Fruit fly (Drosophila melanogaster) whole organism, embryonic: ENCODE measurements around the gene Lcp65Ac.

Experiments
- Adf1 ChIP-seq: fragments of 200-800 bp; sonication (Bioruptor generic); IDR thresholded peaks from 2 replicates; pipeline ENCODE4 v1.3.6; 2022; ENCODE audit warnings: missing biosample characterization, missing genetic modification characterization
- CG10543 ChIP-seq: fragments of 200-800 bp; sonication (Bioruptor generic); optimal IDR thresholded peaks from 3 replicates; lab custom pipeline; 2017; ENCODE audit warnings: missing biosample characterization, mild to moderate bottlenecking, missing genetic modification characterization, moderate library complexity
- CG10565 ChIP-seq: fragments of 200-800 bp; sonication (Bioruptor generic); optimal IDR thresholded peaks from 3 replicates; lab custom pipeline; 2016; ENCODE audit warnings: missing biosample characterization, mild to moderate bottlenecking, missing genetic modification characterization
- CG10959 ChIP-seq: fragments of 200-800 bp; sonication (Bioruptor generic); IDR thresholded peaks from 2 replicates; pipeline ENCODE4 v1.3.6; 2022; ENCODE audit warnings: missing biosample characterization, missing genetic modification characterization
- CG12236 ChIP-seq: fragments of 200-800 bp; sonication (Bioruptor generic); optimal IDR thresholded peaks from 2 replicates; lab custom pipeline; 2016; ENCODE audit warnings: missing biosample characterization, missing genetic modification characterization
- CG12744 ChIP-seq: fragments of 200-800 bp; sonication (Bioruptor generic); optimal IDR thresholded peaks from 2 replicates; lab custom pipeline; 2016; ENCODE audit warnings: missing biosample characterization, missing genetic modification characterization
- CG13123 ChIP-seq: fragments of 200-800 bp; sonication (Bioruptor generic); optimal IDR thresholded peaks from 2 replicates; lab custom pipeline; 2016; ENCODE audit warnings: missing biosample characterization, missing genetic modification characterization
- CG13296 ChIP-seq: fragments of 200-800 bp; sonication (Bioruptor generic); optimal IDR thresholded peaks from 3 replicates; lab custom pipeline; 2018; ENCODE audit warnings: missing biosample characterization, mild to moderate bottlenecking, missing genetic modification characterization
- CG14965 ChIP-seq: fragments of 200-800 bp; sonication (Bioruptor generic); optimal IDR thresholded peaks from 2 replicates; lab custom pipeline; 2016; ENCODE audit warnings: missing biosample characterization, missing genetic modification characterization, borderline replicate concordance
- CG15601 ChIP-seq: fragments of 200-800 bp; sonication (Bioruptor generic); optimal IDR thresholded peaks from 3 replicates; lab custom pipeline; 2019; ENCODE audit warnings: missing biosample characterization, mild to moderate bottlenecking, missing genetic modification characterization, moderate library complexity
- CG16815 ChIP-seq: fragments of 200-800 bp; sonication (Bioruptor generic); optimal IDR thresholded peaks from 3 replicates; lab custom pipeline; 2017; ENCODE audit warnings: missing biosample characterization, mild to moderate bottlenecking, missing genetic modification characterization
- CG2678 ChIP-seq: fragments of 200-800 bp; sonication (Bioruptor generic); optimal IDR thresholded peaks from 3 replicates; lab custom pipeline; 2019; ENCODE audit warnings: missing biosample characterization, mild to moderate bottlenecking, missing genetic modification characterization, moderate library complexity
- CG31224 ChIP-seq: fragments of 200-800 bp; sonication (Bioruptor generic); IDR thresholded peaks from 2 replicates; pipeline ENCODE4 v1.3.6; 2022; ENCODE audit warnings: missing biosample characterization, missing genetic modification characterization
- CG31365 ChIP-seq: fragments of 200-800 bp; sonication (Bioruptor generic); optimal IDR thresholded peaks from 2 replicates; lab custom pipeline; 2018; ENCODE audit warnings: missing biosample characterization, mild to moderate bottlenecking, missing genetic modification characterization
- CG33213 ChIP-seq: fragments of 200-800 bp; sonication (Bioruptor generic); optimal IDR thresholded peaks from 3 replicates; lab custom pipeline; 2016; ENCODE audit warnings: missing biosample characterization, missing genetic modification characterization
- CG3995 ChIP-seq: fragments of 200-800 bp; sonication (Bioruptor generic); optimal IDR thresholded peaks from 3 replicates; lab custom pipeline; 2016; ENCODE audit warnings: missing biosample characterization, missing genetic modification characterization
- CG4424 ChIP-seq: fragments of 200-800 bp; sonication (Bioruptor generic); optimal IDR thresholded peaks from 3 replicates; lab custom pipeline; 2016; ENCODE audit warnings: missing biosample characterization, missing genetic modification characterization
- CG4617 ChIP-seq: fragments of 200-800 bp; sonication (Bioruptor generic); optimal IDR thresholded peaks from 3 replicates; lab custom pipeline; 2016; ENCODE audit warnings: missing biosample characterization, missing genetic modification characterization, borderline replicate concordance
- CG4730 ChIP-seq: fragments of 200-800 bp; sonication (Bioruptor generic); IDR thresholded peaks from 2 replicates; pipeline ENCODE4 v1.3.6; 2022; ENCODE audit warnings: missing biosample characterization, missing genetic modification characterization
- CG7271 ChIP-seq: fragments of 200-800 bp; sonication (Bioruptor generic); optimal IDR thresholded peaks from 2 replicates; lab custom pipeline; 2018; ENCODE audit warnings: missing biosample characterization, mild to moderate bottlenecking, missing genetic modification characterization, moderate library complexity
- CG9437 ChIP-seq: fragments of 200-800 bp; sonication (Bioruptor generic); optimal IDR thresholded peaks from 2 replicates; lab custom pipeline; 2018; ENCODE audit warnings: missing biosample characterization, mild to moderate bottlenecking, missing genetic modification characterization
- CG9727 ChIP-seq: fragments of 200-800 bp; sonication (Bioruptor generic); optimal IDR thresholded peaks from 3 replicates; lab custom pipeline; 2017; ENCODE audit warnings: missing biosample characterization, mild to moderate bottlenecking, missing genetic modification characterization
- CG9817 ChIP-seq: fragments of 200-800 bp; sonication (Bioruptor generic); optimal IDR thresholded peaks from 2 replicates; lab custom pipeline; 2018; ENCODE audit warnings: missing biosample characterization, mild to moderate bottlenecking, missing genetic modification characterization, moderate library complexity
- CG9876 ChIP-seq: fragments of 200-800 bp; sonication (Bioruptor generic); optimal IDR thresholded peaks from 2 replicates; lab custom pipeline; 2016; ENCODE audit warnings: missing biosample characterization, missing genetic modification characterization
- Ets97D ChIP-seq: fragments of 200-800 bp; sonication (Bioruptor generic); optimal IDR thresholded peaks from 3 replicates; lab custom pipeline; 2016; ENCODE audit warnings: missing biosample characterization, missing genetic modification characterization
- HLH4C ChIP-seq: fragments of 200-800 bp; sonication (Bioruptor generic); IDR thresholded peaks from 3 replicates; pipeline ENCODE4 v1.3.6; 2022; ENCODE audit warnings: missing biosample characterization, missing genetic modification characterization; ENCODE audit not compliant: partially characterized antibody
- Lhr ChIP-seq: fragments of 200-800 bp; sonication (Bioruptor generic); optimal IDR thresholded peaks from 3 replicates; lab custom pipeline; 2017; ENCODE audit warnings: mild to moderate bottlenecking, missing biosample characterization, missing genetic modification reagents, missing genetic modification characterization
- MTF-1 ChIP-seq: fragments of 200-800 bp; sonication (Bioruptor generic); optimal IDR thresholded peaks from 2 replicates; lab custom pipeline; 2018; ENCODE audit warnings: missing biosample characterization, mild to moderate bottlenecking, missing genetic modification characterization, borderline replicate concordance
- Mrtf ChIP-seq: fragments of 200-800 bp; sonication (Bioruptor generic); IDR thresholded peaks from 3 replicates; pipeline ENCODE4 v1.3.6; 2022; ENCODE audit warnings: missing biosample characterization, missing genetic modification characterization
- Side ChIP-seq: fragments of 200-800 bp; sonication (Bioruptor generic); optimal IDR thresholded peaks from 2 replicates; lab custom pipeline; 2016; ENCODE audit warnings: missing biosample characterization, missing genetic modification characterization
- aop ChIP-seq: fragments of 200-800 bp; sonication (Bioruptor generic); IDR thresholded peaks from 2 replicates; pipeline ENCODE4 v1.3.6; 2022; ENCODE audit warnings: missing biosample characterization, missing genetic modification characterization
- br ChIP-seq: fragments of >200 bp; optimal IDR thresholded peaks from 2 replicates; lab custom pipeline; 2017
- chn ChIP-seq: fragments of 200-800 bp; sonication (Bioruptor generic); optimal IDR thresholded peaks from 2 replicates; lab custom pipeline; 2016; ENCODE audit warnings: missing biosample characterization, missing genetic modification characterization
- crol ChIP-seq: fragments of 200-800 bp; sonication (Bioruptor generic); IDR thresholded peaks from 2 replicates; pipeline ENCODE4 v1.3.6; 2022; ENCODE audit warnings: missing biosample characterization, missing genetic modification characterization
- da ChIP-seq: fragments of 200-800 bp; sonication (Bioruptor generic); optimal IDR thresholded peaks from 2 replicates; lab custom pipeline; 2016; ENCODE audit warnings: missing biosample characterization, missing genetic modification characterization
- dimm ChIP-seq: fragments of 200-800 bp; sonication (Bioruptor generic); IDR thresholded peaks from 2 replicates; pipeline ENCODE4 v1.3.6; 2022; ENCODE audit warnings: missing biosample characterization, missing genetic modification characterization
- fu2 ChIP-seq: fragments of 200-800 bp; sonication (Bioruptor generic); optimal IDR thresholded peaks from 2 replicates; lab custom pipeline; 2016; ENCODE audit warnings: missing biosample characterization, missing genetic modification characterization
- grn ChIP-seq: fragments of 200-800 bp; sonication (Bioruptor generic); optimal IDR thresholded peaks from 3 replicates; lab custom pipeline; 2017; ENCODE audit warnings: missing biosample characterization, missing genetic modification characterization
- gt ChIP-seq: fragments of 200-800 bp; sonication (Bioruptor generic); IDR thresholded peaks from 2 replicates; pipeline ENCODE4 v1.3.6; 2022; ENCODE audit warnings: missing biosample characterization, missing genetic modification characterization
- nmo ChIP-seq: fragments of 200-800 bp; sonication (Bioruptor generic); optimal IDR thresholded peaks from 2 replicates; lab custom pipeline; 2018; ENCODE audit warnings: missing biosample characterization, mild to moderate bottlenecking, missing genetic modification characterization, moderate library complexity
- phol ChIP-seq: fragments of 200-800 bp; sonication (Bioruptor generic); optimal IDR thresholded peaks from 3 replicates; lab custom pipeline; 2018; ENCODE audit warnings: missing biosample characterization, mild to moderate bottlenecking, missing genetic modification characterization, moderate library complexity
- pum ChIP-seq: fragments of 200-800 bp; sonication (Bioruptor generic); optimal IDR thresholded peaks from 2 replicates; lab custom pipeline; 2016; ENCODE audit warnings: missing biosample characterization, missing genetic modification characterization
- ro ChIP-seq: fragments of 200-800 bp; sonication (Bioruptor generic); IDR thresholded peaks from 2 replicates; pipeline ENCODE4 v1.3.6; 2022; ENCODE audit warnings: missing biosample characterization, missing genetic modification characterization
- row ChIP-seq: fragments of 200-800 bp; sonication (Bioruptor generic); IDR thresholded peaks from 3 replicates; pipeline ENCODE4 v1.3.6; 2022; ENCODE audit warnings: missing biosample characterization, missing genetic modification characterization
- sob ChIP-seq: fragments of 200-800 bp; sonication (Bioruptor generic); IDR thresholded peaks from 2 replicates; pipeline ENCODE4 v1.3.6; 2022; ENCODE audit warnings: missing biosample characterization, missing genetic modification characterization
- sug ChIP-seq: fragments of 200-800 bp; optimal IDR thresholded peaks from 2 replicates; lab custom pipeline; 2019; ENCODE audit warnings: missing biosample characterization, mild to moderate bottlenecking, missing genetic modification characterization, moderate library complexity
- tio ChIP-seq: fragments of 200-800 bp; sonication (Bioruptor generic); optimal IDR thresholded peaks from 2 replicates; lab custom pipeline; 2017; ENCODE audit warnings: missing biosample characterization, missing genetic modification characterization, inconsistent platforms
- tll ChIP-seq, 2 experiments: fragments of 200-800 bp in 1 of 2; fragments of >200 bp in 1 of 2; sonication (Bioruptor generic) in 1 of 2; optimal IDR thresholded peaks; 2 replicates each; lab custom pipeline; 2017 to 2019; ENCODE audit warnings: missing biosample characterization in 2 of 2, missing genetic modification characterization in 2 of 2, mild to moderate bottlenecking in 1 of 2, moderate library complexity in 1 of 2
- zen ChIP-seq: fragments of 200-800 bp; sonication (Bioruptor generic); optimal IDR thresholded peaks from 3 replicates; lab custom pipeline; 2018; ENCODE audit warnings: missing biosample characterization, mild to moderate bottlenecking, missing genetic modification characterization, moderate library complexity

The Lcp65Ac gene

DNA sequence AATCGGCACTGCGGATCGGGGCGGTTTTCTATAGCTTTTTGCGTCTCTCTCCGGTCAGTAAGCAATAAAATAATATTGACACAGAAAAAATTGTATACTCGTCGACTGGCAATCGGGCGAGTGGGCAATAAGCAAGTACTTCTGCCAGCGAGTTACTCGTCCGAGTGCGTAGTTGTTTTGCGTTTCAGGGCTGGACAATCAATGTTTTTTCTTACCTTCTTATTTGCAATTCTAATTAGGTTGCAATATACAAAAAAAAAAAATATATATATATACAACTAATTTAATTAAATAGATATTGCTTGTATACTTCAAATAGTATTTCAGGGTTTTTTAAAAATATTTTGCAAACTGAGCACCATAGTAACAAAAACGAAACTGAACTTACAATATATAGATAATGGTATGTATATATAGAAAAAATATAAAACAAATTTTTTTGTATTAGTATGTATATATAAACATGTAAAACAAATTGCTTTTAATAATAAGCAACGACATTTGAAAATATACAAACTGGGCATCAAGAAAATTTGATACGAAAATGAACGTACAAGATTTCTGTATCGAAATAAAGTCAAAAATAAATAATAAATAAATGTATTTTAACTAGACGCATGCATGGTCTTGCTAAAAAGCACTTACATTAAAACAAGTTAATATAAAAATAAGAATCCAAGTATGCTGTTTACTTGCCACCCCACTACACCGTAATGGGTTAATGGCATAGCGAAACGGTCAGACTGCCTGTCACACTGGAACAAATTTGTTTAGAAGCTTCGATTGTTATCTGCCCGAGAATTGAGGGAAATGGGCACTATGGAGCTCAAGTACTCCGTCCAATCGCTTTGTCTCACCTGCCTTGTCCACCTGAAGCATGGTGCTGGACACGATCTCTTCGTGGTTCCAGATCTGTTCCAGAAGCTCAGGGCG, 44.6 kb downstream of the Lcp65Ac start, which contains the start of the genes D19A and CG7386 (continued):
- TF ChIP-seq chn (GFP tag; lab: Kevin White, UChicago) = peak; percentile 64
- TF ChIP-seq CG7271 (tag; lab: Kevin White, UChicago) = no peak
- peak; percentile 76 for TF ChIP-seq grn (GFP tag; lab: Kevin White, UChicago)
- no peak for TF ChIP-seq da (GFP tag; lab: Kevin White, UChicago)
- TF ChIP-seq pum (GFP tag; lab: Kevin White, UChicago) = peak; percentile 28
- no peak for TF ChIP-seq aop (GFP tag; lab: Robert Waterston, UW)
- TF ChIP-seq ro = no peak
- TF ChIP-seq CG10565 (GFP tag; lab: Kevin White, UChicago) = no peak
- TF ChIP-seq Lhr (GFP tag; lab: Kevin White, UChicago) = no peak
- TF ChIP-seq CG31365 (tag; lab: Kevin White, UChicago) = no peak
- peak; percentile 61 for TF ChIP-seq phol
- TF ChIP-seq CG9876 (GFP tag; lab: Kevin White, UChicago) = peak; percentile 47
- TF ChIP-seq nmo (GFP tag; lab: Kevin White, UChicago) = peak; percentile 21
- TF ChIP-seq CG9437 (GFP tag; lab: Kevin White, UChicago) = peak; percentile 21
- no peak for TF ChIP-seq br (lab: Kevin White, UChicago)
- TF ChIP-seq CG13296 (GFP tag; lab: Kevin White, UChicago) = peak; percentile 57
- TF ChIP-seq CG9817 (tag; lab: Kevin White, UChicago) = peak; percentile 58
- no peak for TF ChIP-seq tio (GFP tag; lab: Kevin White, UChicago)
- 0 out of 2 replicates have a peak, but pooled peaks have one; percentile 29 for TF ChIP-seq CG31224 (GFP tag; lab: Robert Waterston, UW)
- peak; percentile 29 for TF ChIP-seq CG9727 (GFP tag; lab: Kevin White, UChicago)
- TF ChIP-seq CG4617 = peak; percentile 7
- peak; percentile 38 for TF ChIP-seq CG33213 (GFP tag; lab: Kevin White, UChicago)
- TF ChIP-seq CG14965 (GFP tag; lab: Kevin White, UChicago) = no peak
- no peak for TF ChIP-seq crol
- no peak for TF ChIP-seq CG3995
- peak; percentile 20 for TF ChIP-seq CG15601 (tag; lab: Kevin White, UChicago)
- no peak for TF ChIP-seq dimm (GFP tag; lab: Robert Waterston, UW)
- TF ChIP-seq Side (GFP tag; lab: Kevin White, UChicago) = peak; percentile 48
- TF ChIP-seq gt (GFP tag; lab: Robert Waterston, UW) = no peak
- no peak for TF ChIP-seq CG12236 (GFP tag; lab: Kevin White, UChicago)
- TF ChIP-seq CG2678 (tag; lab: Kevin White, UChicago) = peak; percentile 71
- TF ChIP-seq sob (GFP tag; lab: Robert Waterston, UW) = peak; percentile 70
- TF ChIP-seq sug (tag; lab: Kevin White, UChicago) = peak; percentile 25
- peak; percentile 63 for TF ChIP-seq CG4730 (GFP tag; lab: Robert Waterston, UW)
- peak; percentile 8 for TF ChIP-seq MTF-1
- TF ChIP-seq CG16815 (GFP tag; lab: Kevin White, UChicago) = peak; percentile 12
- TF ChIP-seq HLH4C (GFP tag; lab: Robert Waterston, UW) = peak; percentile 51; the same call in 2 of the 3 replicates
- peak; percentile 15 for TF ChIP-seq CG4424 (GFP tag; lab: Kevin White, UChicago)
- peak; percentile 71 for TF ChIP-seq CG10959
- peak; percentile 48 for TF ChIP-seq CG10543 (GFP tag; lab: Kevin White, UChicago)
- TF ChIP-seq row (GFP tag; lab: Robert Waterston, UW) = peak; percentile 93
- TF ChIP-seq zen (tag; lab: Kevin White, UChicago) = peak; percentile 3
- no peak for TF ChIP-seq CG12744 (GFP tag; lab: Kevin White, UChicago)
- TF ChIP-seq tll (GFP tag; optimal IDR thresholded peaks at IDR 0.05; lab: Kevin White, UChicago) = no peak
- no peak for TF ChIP-seq Adf1
- peak; percentile 57 for TF ChIP-seq Ets97D (GFP tag; lab: Kevin White, UChicago)
- no peak for TF ChIP-seq CG13123 (GFP tag; lab: Kevin White, UChicago)
- peak; percentile 9 for TF ChIP-seq fu2 (GFP tag; lab: Kevin White, UChicago)
- TF ChIP-seq Mrtf (GFP tag; lab: Robert Waterston, UW) = peak; percentile 68; the same call in 2 of the 3 replicates
